Worm (Caenorhabditis elegans) whole organism, L4 larva: ENCODE results near the gene nspc-18.

ENCODE experiments used
- F37D6.2 ChIP-seq: sonication (generic microtip); optimal IDR thresholded peaks from 2 replicates; lab custom pipeline; 2016; ENCODE audit warnings: mild to moderate bottlenecking, missing genetic modification characterization, missing compliant biosample characterization
- ama-1 ChIP-seq: fragments of 150-350 bp; optimal IDR thresholded peaks from 2 replicates; lab custom pipeline; 2014; ENCODE audit warnings: inconsistent platforms, mixed read lengths
- ceh-82 ChIP-seq: sonication (generic microtip); optimal IDR thresholded peaks from 2 replicates; lab custom pipeline; 2017; ENCODE audit warnings: missing biosample characterization, missing genetic modification characterization
- fkh-10 ChIP-seq: fragments of 150-350 bp; optimal IDR thresholded peaks from 2 replicates; lab custom pipeline; 2014; ENCODE audit warnings: missing biosample characterization, missing genetic modification reagents, missing genetic modification characterization
- jun-1 ChIP-seq: fragments of 150-350 bp; optimal IDR thresholded peaks from 2 replicates; lab custom pipeline; 2014; ENCODE audit warnings: missing biosample characterization, missing genetic modification reagents, missing genetic modification characterization
- lin-13 ChIP-seq: fragments of 150-350 bp; optimal IDR thresholded peaks from 2 replicates; lab custom pipeline; 2014; ENCODE audit warnings: missing biosample characterization, missing genetic modification reagents, missing genetic modification characterization
- lin-39 ChIP-seq: fragments of 150-350 bp; optimal IDR thresholded peaks from 2 replicates; lab custom pipeline; 2014; ENCODE audit warnings: missing biosample characterization, missing genetic modification reagents, missing genetic modification characterization
- mdl-1 ChIP-seq, 2 experiments: fragments of 150-350 bp in 1 of 2; sonication (generic microtip) in 1 of 2; optimal IDR thresholded peaks; 2 replicates each; lab custom pipeline; 2014 to 2017; ENCODE audit warnings: missing biosample characterization in 2 of 2, missing genetic modification characterization in 2 of 2
- nhr-237 ChIP-seq: sonication (generic microtip); optimal IDR thresholded peaks from 2 replicates; lab custom pipeline; 2017; ENCODE audit warnings: missing biosample characterization, missing genetic modification characterization
- skn-1 ChIP-seq: fragments of 150-350 bp; optimal IDR thresholded peaks from 2 replicates; lab custom pipeline; 2014; ENCODE audit warnings: missing biosample characterization, missing genetic modification characterization
- snpc-4 ChIP-seq: fragments of 150-350 bp; optimal IDR thresholded peaks from 2 replicates; lab custom pipeline; 2014; ENCODE audit warnings: missing biosample characterization, missing genetic modification characterization
- unc-39 ChIP-seq: sonication (generic microtip); optimal IDR thresholded peaks from 2 replicates; lab custom pipeline; 2017; ENCODE audit warnings: missing biosample characterization, missing genetic modification characterization
- vab-7 ChIP-seq: fragments of 200-800 bp; sonication (Bioruptor generic); IDR thresholded peaks from 2 replicates; pipeline ENCODE4 v1.3.6; 2022; ENCODE audit warnings: missing genetic modification reagents, missing genetic modification characterization, missing compliant biosample characterization
- zfp-3 ChIP-seq: fragments of 200-800 bp; sonication (Bioruptor generic); conservative IDR thresholded peaks from 2 replicates; pipeline ENCODE4 v1.3.6; 2022; ENCODE audit warnings: missing genetic modification reagents, missing genetic modification characterization, missing compliant biosample characterization

- TF ChIP-seq ceh-82 (tag; lab: Kevin White, UChicago): no peak
- TF ChIP-seq snpc-4 (tag; lab: Kevin White, UChicago): no peak
- TF ChIP-seq F37D6.2 (tag; lab: Kevin White, UChicago): no peak
- TF ChIP-seq jun-1 (tag; lab: Kevin White, UChicago): no peak
- TF ChIP-seq vab-7 (GFP tag; lab: Robert Waterston, UW): no peak
- no peak for TF ChIP-seq unc-39 (tag; lab: Kevin White, UChicago)
- no peak for TF ChIP-seq lin-13 (GFP tag; lab: Kevin White, UChicago)
- no peak for TF ChIP-seq lin-39 (tag; lab: Kevin White, UChicago)
- TF ChIP-seq mdl-1 (tag; optimal IDR thresholded peaks at IDR 0.05; lab: Kevin White, UChicago): no peak
- TF ChIP-seq fkh-10 (GFP tag; lab: Kevin White, UChicago): no peak
- no peak for TF ChIP-seq skn-1 (tag; lab: Kevin White, UChicago)
- TF ChIP-seq zfp-3: no peak
- TF ChIP-seq ama-1: no peak
- TF ChIP-seq nhr-237 (tag; lab: Kevin White, UChicago): no peak
These were observed 14.6 kb downstream of the nspc-18 start, which contains the start of gene fbxa-141 for ce11 chrX:14512817-14513216.
